Worm (Caenorhabditis elegans) whole organism, young adult: ENCODE results near the gene bgnt-1.5.

Source experiments
- Y53F4B.3 ChIP-seq: fragments of 200-800 bp; sonication (Bioruptor generic); IDR thresholded peaks from 2 replicates; pipeline ENCODE4 v1.3.6; 2022; ENCODE audit warnings: missing genetic modification reagents, missing genetic modification characterization, missing compliant biosample characterization
- ceh-40 ChIP-seq: fragments of 200-800 bp; sonication (Bioruptor generic); IDR thresholded peaks from 2 replicates; pipeline ENCODE4 v1.3.6; 2022; ENCODE audit warnings: missing genetic modification characterization, missing compliant biosample characterization

DNA sequence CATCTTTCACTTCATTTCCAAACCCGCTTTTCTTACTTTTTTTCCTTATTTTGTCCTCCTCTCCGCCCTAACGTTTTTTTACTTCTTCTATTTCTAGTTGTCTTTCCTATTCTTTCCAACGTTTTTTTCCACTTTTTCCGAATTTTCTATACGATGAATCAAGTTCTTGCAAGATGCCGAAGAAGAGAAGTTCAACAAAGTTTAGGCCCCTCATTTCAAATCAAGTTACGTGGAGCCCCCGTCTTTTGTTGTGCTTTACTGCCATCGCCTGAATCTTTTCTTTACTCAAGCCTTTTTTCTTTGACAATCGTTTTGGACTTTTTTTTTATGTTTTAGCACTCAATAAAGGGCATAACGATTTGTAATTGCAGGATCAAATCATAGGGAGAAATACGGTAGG is 30.8 kb downstream of the bgnt-1.5 start, which contains the start of gene unc-9:
- TF ChIP-seq ceh-40 (GFP tag; lab: Robert Waterston, UW) = no peak
- TF ChIP-seq Y53F4B.3 (GFP tag; lab: Robert Waterston, UW) = no peak
